Worm (Caenorhabditis elegans) whole organism, late embryonic: Measurements from ENCODE around the gene C07G1.7.
A peak's percentile ranks its signal among the peaks of the same experiment; 100 is the strongest.

Experiments used
- F13H6.1 ChIP-seq: sonication (generic microtip); optimal IDR thresholded peaks from 2 replicates; lab custom pipeline; 2016; ENCODE audit warnings: missing genetic modification characterization, missing compliant biosample characterization
- T23F11.4 ChIP-seq: fragments of 200-800 bp; sonication (Bioruptor generic); optimal IDR thresholded peaks from 2 replicates; lab custom pipeline; 2018; ENCODE audit warnings: mild to moderate bottlenecking, missing genetic modification characterization, missing compliant biosample characterization
- Y22D7AL.16 ChIP-seq: sonication (generic microtip); optimal IDR thresholded peaks from 2 replicates; lab custom pipeline; 2016; ENCODE audit warnings: missing genetic modification characterization, missing compliant biosample characterization
- ahr-1 ChIP-seq: sonication (generic microtip); optimal IDR thresholded peaks from 2 replicates; lab custom pipeline; 2016; ENCODE audit warnings: missing genetic modification characterization, missing compliant biosample characterization
- ama-1 ChIP-seq: fragments of 150-350 bp; optimal IDR thresholded peaks from 2 replicates; lab custom pipeline; 2014
- ceh-14 ChIP-seq: sonication (generic microtip); optimal IDR thresholded peaks from 2 replicates; lab custom pipeline; 2016; ENCODE audit warnings: missing genotype, missing genetic modification characterization, missing compliant biosample characterization
- ceh-24 ChIP-seq: sonication (generic microtip); optimal IDR thresholded peaks from 2 replicates; lab custom pipeline; 2016; ENCODE audit warnings: mild to moderate bottlenecking, missing genetic modification characterization, missing compliant biosample characterization
- ceh-30 ChIP-seq: fragments of 150-350 bp; optimal IDR thresholded peaks from 2 replicates; lab custom pipeline; 2014; ENCODE audit warnings: missing biosample characterization, missing genetic modification characterization
- ceh-31 ChIP-seq: sonication (generic microtip); optimal IDR thresholded peaks from 2 replicates; lab custom pipeline; 2016; ENCODE audit warnings: missing genetic modification characterization, missing compliant biosample characterization
- ceh-45 ChIP-seq: fragments of 200-800 bp; sonication (Bioruptor generic); IDR thresholded peaks from 2 replicates; pipeline ENCODE4 v1.3.6; 2022; ENCODE audit warnings: missing genetic modification reagents, missing genetic modification characterization, missing compliant biosample characterization
- ceh-6 ChIP-seq: fragments of 200-800 bp; sonication (Bioruptor generic); optimal IDR thresholded peaks from 2 replicates; lab custom pipeline; 2018; ENCODE audit warnings: mild to moderate bottlenecking, missing genetic modification characterization, missing compliant biosample characterization
- che-1 ChIP-seq: sonication (generic microtip); optimal IDR thresholded peaks from 2 replicates; lab custom pipeline; 2016; ENCODE audit warnings: mild to moderate bottlenecking, missing genetic modification characterization, missing compliant biosample characterization
- dmd-4 ChIP-seq: sonication (generic microtip); optimal IDR thresholded peaks from 2 replicates; lab custom pipeline; 2016; ENCODE audit warnings: borderline replicate concordance, missing genetic modification characterization, missing compliant biosample characterization
- ets-4 ChIP-seq: sonication (generic microtip); optimal IDR thresholded peaks from 2 replicates; lab custom pipeline; 2016; ENCODE audit warnings: missing genetic modification characterization, missing compliant biosample characterization
- fax-1 ChIP-seq: sonication (generic microtip); optimal IDR thresholded peaks from 2 replicates; lab custom pipeline; 2016; ENCODE audit warnings: missing genotype, missing genetic modification characterization, missing compliant biosample characterization
- fkh-10 ChIP-seq: fragments of 150-350 bp; optimal IDR thresholded peaks from 2 replicates; lab custom pipeline; 2014; ENCODE audit warnings: missing biosample characterization, missing genetic modification reagents, missing genetic modification characterization
- gmeb-2 ChIP-seq: sonication (generic microtip); optimal IDR thresholded peaks from 2 replicates; lab custom pipeline; 2016; ENCODE audit warnings: missing genetic modification characterization, inconsistent platforms, missing compliant biosample characterization
- hlh-8 ChIP-seq: sonication (generic microtip); optimal IDR thresholded peaks from 2 replicates; lab custom pipeline; 2016; ENCODE audit warnings: missing genotype, missing genetic modification characterization, missing compliant biosample characterization
- lin-11 ChIP-seq: fragments of 200-800 bp; sonication (Bioruptor generic); optimal IDR thresholded peaks from 2 replicates; lab custom pipeline; 2018; ENCODE audit warnings: mild to moderate bottlenecking, missing genetic modification characterization, missing compliant biosample characterization
- nfya-1 ChIP-seq: sonication (generic microtip); optimal IDR thresholded peaks from 2 replicates; lab custom pipeline; 2017; ENCODE audit warnings: missing genetic modification characterization, mild to moderate bottlenecking, missing compliant biosample characterization, antibody characterized with exemption, moderate library complexity
- npax-4 ChIP-seq: sonication (generic microtip); optimal IDR thresholded peaks from 2 replicates; lab custom pipeline; 2016; ENCODE audit warnings: missing genetic modification characterization, missing compliant biosample characterization
- odd-2 ChIP-seq: sonication (generic microtip); optimal IDR thresholded peaks from 2 replicates; lab custom pipeline; 2017; ENCODE audit warnings: antibody characterized with exemption, mild to moderate bottlenecking, missing genetic modification characterization, missing compliant biosample characterization
- pag-3 ChIP-seq: sonication (generic microtip); optimal IDR thresholded peaks from 2 replicates; lab custom pipeline; 2016; ENCODE audit warnings: missing compliant biosample characterization, missing genetic modification characterization, borderline replicate concordance
- pha-2 ChIP-seq: sonication (generic microtip); optimal IDR thresholded peaks from 2 replicates; lab custom pipeline; 2017; ENCODE audit warnings: mild to moderate bottlenecking, missing genetic modification characterization, missing compliant biosample characterization
- pha-4 ChIP-seq: fragments of 150-350 bp; optimal IDR thresholded peaks from 2 replicates; lab custom pipeline; 2018; ENCODE audit warnings: missing biosample characterization, missing genetic modification reagents, missing genetic modification characterization
- pqm-1 ChIP-seq: sonication (generic microtip); optimal IDR thresholded peaks from 2 replicates; lab custom pipeline; 2016; ENCODE audit warnings: missing genetic modification characterization, missing compliant biosample characterization
- ref-2 ChIP-seq: sonication (generic microtip); optimal IDR thresholded peaks from 2 replicates; lab custom pipeline; 2016; ENCODE audit warnings: missing genetic modification characterization, missing compliant biosample characterization
- rnt-1 ChIP-seq: sonication (generic microtip); optimal IDR thresholded peaks from 2 replicates; lab custom pipeline; 2016; ENCODE audit warnings: missing genetic modification characterization, missing compliant biosample characterization
- sox-2 ChIP-seq: fragments of 200-800 bp; sonication (Bioruptor generic); IDR thresholded peaks from 2 replicates; pipeline ENCODE4 v1.3.6; 2022; ENCODE audit warnings: missing genetic modification reagents, missing genetic modification characterization, missing compliant biosample characterization
- tbx-7 ChIP-seq: sonication (generic microtip); optimal IDR thresholded peaks from 2 replicates; lab custom pipeline; 2016; ENCODE audit warnings: missing genotype, missing genetic modification characterization, missing compliant biosample characterization
- ttx-3 ChIP-seq: sonication (generic microtip); optimal IDR thresholded peaks from 2 replicates; lab custom pipeline; 2016; ENCODE audit warnings: missing genetic modification reagents, missing genetic modification characterization, missing compliant biosample characterization
- unc-3 ChIP-seq, 2 experiments: fragments of 200-800 bp in 1 of 2; sonication (Bioruptor generic) in 1 of 2; sonication (generic microtip) in 1 of 2; conservative IDR thresholded peaks in 1 of 2; optimal IDR thresholded peaks in 1 of 2; 2 replicates each; pipeline versions ENCODE4 v1.3.6 to Lab custom; 2016 to 2022; ENCODE audit warnings: missing compliant biosample characterization in 2 of 2, missing genetic modification characterization in 2 of 2, missing genetic modification reagents in 1 of 2
- unc-42 ChIP-seq: sonication (generic microtip); optimal IDR thresholded peaks from 2 replicates; lab custom pipeline; 2016; ENCODE audit warnings: missing genotype, missing genetic modification characterization, missing compliant biosample characterization
- unc-55 ChIP-seq: sonication (generic microtip); optimal IDR thresholded peaks from 2 replicates; lab custom pipeline; 2017; ENCODE audit warnings: missing biosample characterization, missing genetic modification reagents, missing genetic modification characterization
- unc-86 ChIP-seq: sonication (generic microtip); optimal IDR thresholded peaks from 2 replicates; lab custom pipeline; 2016; ENCODE audit warnings: missing genetic modification characterization, missing compliant biosample characterization
- zip-5 ChIP-seq: sonication (generic microtip); optimal IDR thresholded peaks from 2 replicates; lab custom pipeline; 2016; ENCODE audit warnings: missing genetic modification characterization, missing compliant biosample characterization

C07G1.7 gene

ce11 chrIV:8183313-8183712 lies 28.3 kb downstream of the C07G1.7 start (continued):
- peak; percentile 25 for TF ChIP-seq pqm-1 (tag; lab: Kevin White, UChicago)
- peak; percentile 44 for TF ChIP-seq ceh-14 (tag; lab: Kevin White, UChicago)
- TF ChIP-seq tbx-7 (tag; lab: Kevin White, UChicago) = no peak
- TF ChIP-seq Y22D7AL.16 (tag; lab: Kevin White, UChicago) = no peak
- no peak for TF ChIP-seq ceh-6 (GFP tag; lab: Kevin White, UChicago)
- no peak for TF ChIP-seq lin-11 (tag; lab: Kevin White, UChicago)
- no peak for TF ChIP-seq T23F11.4 (GFP tag; lab: Kevin White, UChicago)
- no peak for TF ChIP-seq rnt-1 (tag; lab: Kevin White, UChicago)
- TF ChIP-seq ceh-45 (GFP tag; lab: Robert Waterston, UW) = no peak
- no peak for TF ChIP-seq sox-2 (GFP tag; lab: Robert Waterston, UW)
- TF ChIP-seq zip-5 = no peak
- no peak for TF ChIP-seq unc-55 (GFP tag; lab: Kevin White, UChicago)
- no peak for TF ChIP-seq odd-2
- no peak for TF ChIP-seq ahr-1 (tag; lab: Kevin White, UChicago)
- no peak for TF ChIP-seq npax-4
- no peak for TF ChIP-seq che-1 (tag; lab: Kevin White, UChicago)
- TF ChIP-seq ceh-24 (tag; lab: Kevin White, UChicago) = no peak
- TF ChIP-seq dmd-4 (tag; lab: Kevin White, UChicago) = no peak
- no peak for TF ChIP-seq ttx-3
- TF ChIP-seq pha-2 = no peak

- no peak for TF ChIP-seq unc-55 (GFP tag; lab: Kevin White, UChicago)
- no peak for TF ChIP-seq pha-4 (tag; lab: Kevin White, UChicago)
- peak; percentile 24 for TF ChIP-seq nfya-1
- peak; percentile 65 for TF ChIP-seq unc-42
- peak; percentile 14 for TF ChIP-seq ref-2
- no peak for TF ChIP-seq ceh-30 (tag; lab: Kevin White, UChicago)
- no peak for TF ChIP-seq unc-86 (tag; lab: Kevin White, UChicago)
- no peak for TF ChIP-seq ceh-6 (GFP tag; lab: Kevin White, UChicago)
- TF ChIP-seq pha-2 = no peak
Measured at ce11 chrIV:8182566-8182965, 29.1 kb downstream of the C07G1.7 start.

- TF ChIP-seq unc-3 (GFP tag; conservative IDR thresholded peaks at IDR 0.05; lab: Robert Waterston, UW) (no peak), unc-3 (tag; optimal IDR thresholded peaks at IDR 0.05; lab: Kevin White, UChicago) (no peak), pag-3 (tag; lab: Kevin White, UChicago) (no peak), ets-4 (tag; lab: Kevin White, UChicago) (no peak), fkh-10 (GFP tag; lab: Kevin White, UChicago) (peak; percentile 80), ama-1 (lab: Kevin White, UChicago) (no peak), tbx-7 (tag; lab: Kevin White, UChicago) (no peak), unc-42 (peak; percentile 81), gmeb-2 (tag; lab: Kevin White, UChicago) (no peak), hlh-8 (tag; lab: Kevin White, UChicago) (no peak)
- TF ChIP-seq, all 69 proteins: peak for 2
Measured at ce11 chrIV:8181404-8181803, 30.2 kb downstream of the C07G1.7 start.

- no peak for TF ChIP-seq fax-1
- TF ChIP-seq ceh-31 = peak; percentile 11
- TF ChIP-seq unc-42 = peak; percentile 5
- no peak for TF ChIP-seq F13H6.1
- TF ChIP-seq ref-2 = no peak
- no peak for TF ChIP-seq che-1 (tag; lab: Kevin White, UChicago)
Measured at ce11 chrIV:8175686-8176532, 35.7 kb downstream of the C07G1.7 start, which contains the start of gene pct-1. Gene pct-1, plus strand, starts transcription at chrIV:8176482.
